Worm (Caenorhabditis elegans) whole organism, L2 larva: ENCODE data around the gene Y60A3A.21.
A peak's percentile ranks its signal among the peaks of the same experiment; 100 is the strongest.

Source experiments
- ZK546.5 ChIP-seq: sonication (generic microtip); optimal IDR thresholded peaks from 2 replicates; lab custom pipeline; 2017; ENCODE audit warnings: missing biosample characterization, missing genetic modification characterization
- alr-1 ChIP-seq: fragments of 150-350 bp; optimal IDR thresholded peaks from 2 replicates; lab custom pipeline; 2014; ENCODE audit warnings: missing biosample characterization, missing genetic modification characterization
- ama-1 ChIP-seq: fragments of 150-350 bp; optimal IDR thresholded peaks from 2 replicates; lab custom pipeline; 2018; ENCODE audit warnings: inconsistent platforms
- blmp-1 ChIP-seq: sonication (generic microtip); optimal IDR thresholded peaks from 2 replicates; lab custom pipeline; 2017; ENCODE audit warnings: missing genetic modification characterization, mild to moderate bottlenecking, missing compliant biosample characterization, antibody characterized with exemption, moderate library complexity; ENCODE audit not compliant: insufficient read depth
- ceh-16 ChIP-seq: fragments of 150-350 bp; optimal IDR thresholded peaks from 2 replicates; lab custom pipeline; 2014; ENCODE audit warnings: missing biosample characterization, missing genetic modification characterization
- ceh-82 ChIP-seq: fragments of 150-350 bp; optimal IDR thresholded peaks from 2 replicates; lab custom pipeline; 2014; ENCODE audit warnings: missing biosample characterization, missing genetic modification characterization
- crh-2 ChIP-seq: sonication (generic microtip); optimal IDR thresholded peaks from 2 replicates; lab custom pipeline; 2017; ENCODE audit warnings: missing biosample characterization, missing genetic modification characterization
- dmd-4 ChIP-seq: sonication (generic microtip); optimal IDR thresholded peaks from 2 replicates; lab custom pipeline; 2017; ENCODE audit warnings: missing biosample characterization, missing genetic modification characterization
- elt-1 ChIP-seq: fragments of 150-350 bp; optimal IDR thresholded peaks from 2 replicates; lab custom pipeline; 2014; ENCODE audit warnings: missing biosample characterization, missing genetic modification characterization
- elt-3 ChIP-seq: sonication (generic microtip); optimal IDR thresholded peaks from 2 replicates; lab custom pipeline; 2017; ENCODE audit warnings: missing biosample characterization, missing genetic modification characterization
- fos-1 ChIP-seq: fragments of 150-350 bp; optimal IDR thresholded peaks from 2 replicates; lab custom pipeline; 2014; ENCODE audit warnings: missing biosample characterization, missing genetic modification characterization
- gmeb-1 ChIP-seq: fragments of 150-350 bp; optimal IDR thresholded peaks from 2 replicates; lab custom pipeline; 2014; ENCODE audit warnings: missing biosample characterization, missing genetic modification characterization
- lin-11 ChIP-seq: fragments of 150-350 bp; sonication (generic microtip); optimal IDR thresholded peaks from 2 replicates; lab custom pipeline; 2014; ENCODE audit warnings: missing biosample characterization, missing genetic modification characterization, inconsistent platforms, mixed read lengths
- lin-13 ChIP-seq: fragments of 150-350 bp; optimal IDR thresholded peaks from 2 replicates; lab custom pipeline; 2014; ENCODE audit warnings: missing biosample characterization, missing genetic modification reagents, missing genetic modification characterization
- mab-5 ChIP-seq: fragments of 150-350 bp; optimal IDR thresholded peaks from 2 replicates; lab custom pipeline; 2014; ENCODE audit warnings: missing biosample characterization, missing genetic modification characterization
- mdl-1 ChIP-seq, 2 experiments: fragments of 150-350 bp in 1 of 2; sonication (generic microtip) in 1 of 2; optimal IDR thresholded peaks; 2 replicates each; lab custom pipeline; 2017; ENCODE audit warnings: missing biosample characterization in 2 of 2, missing genetic modification characterization in 2 of 2
- nhr-10 ChIP-seq: sonication (generic microtip); optimal IDR thresholded peaks from 2 replicates; lab custom pipeline; 2017; ENCODE audit warnings: missing biosample characterization, missing genetic modification characterization
- nhr-12 ChIP-seq: fragments of 150-350 bp; optimal IDR thresholded peaks from 2 replicates; lab custom pipeline; 2014; ENCODE audit warnings: missing biosample characterization, missing genetic modification characterization
- nhr-129 ChIP-seq: fragments of 150-350 bp; optimal IDR thresholded peaks from 2 replicates; lab custom pipeline; 2014; ENCODE audit warnings: missing biosample characterization, missing genetic modification characterization
- nhr-21 ChIP-seq: fragments of 150-350 bp; optimal IDR thresholded peaks from 2 replicates; lab custom pipeline; 2014; ENCODE audit warnings: missing biosample characterization, missing genetic modification characterization
- nhr-23 ChIP-seq: fragments of 150-350 bp; optimal IDR thresholded peaks from 2 replicates; lab custom pipeline; 2014; ENCODE audit warnings: missing biosample characterization, missing genetic modification reagents, missing genetic modification characterization
- nhr-237 ChIP-seq: fragments of 150-350 bp; optimal IDR thresholded peaks from 2 replicates; lab custom pipeline; 2014; ENCODE audit warnings: missing biosample characterization, missing genetic modification characterization
- nhr-77 ChIP-seq: fragments of 150-350 bp; optimal IDR thresholded peaks from 2 replicates; lab custom pipeline; 2014; ENCODE audit warnings: missing biosample characterization, missing genetic modification characterization
- sem-4 ChIP-seq: fragments of 150-350 bp; optimal IDR thresholded peaks from 2 replicates; lab custom pipeline; 2014; ENCODE audit warnings: missing biosample characterization, missing genetic modification reagents, missing genetic modification characterization
- skn-1 ChIP-seq: sonication (generic microtip); optimal IDR thresholded peaks from 2 replicates; lab custom pipeline; 2017; ENCODE audit warnings: missing biosample characterization, missing genetic modification characterization
- sma-3 ChIP-seq: sonication (generic microtip); optimal IDR thresholded peaks from 2 replicates; lab custom pipeline; 2016; ENCODE audit warnings: missing genetic modification reagents, missing genetic modification characterization, missing compliant biosample characterization
- sma-9 ChIP-seq, 2 experiments: fragments of 150-350 bp in 1 of 2; sonication (generic microtip) in 1 of 2; optimal IDR thresholded peaks; 2 replicates each; lab custom pipeline; 2014 to 2016; ENCODE audit warnings: missing genetic modification characterization in 2 of 2, mild to moderate bottlenecking in 1 of 2, missing biosample characterization in 1 of 2, missing compliant biosample characterization in 1 of 2, missing genetic modification reagents in 1 of 2, moderate library complexity in 1 of 2
- snpc-4 ChIP-seq: fragments of 150-350 bp; optimal IDR thresholded peaks from 2 replicates; lab custom pipeline; 2014; ENCODE audit warnings: missing biosample characterization, missing genetic modification characterization
- unc-39 ChIP-seq: fragments of 150-350 bp; optimal IDR thresholded peaks from 2 replicates; lab custom pipeline; 2014; ENCODE audit warnings: missing biosample characterization, missing genetic modification characterization
- unc-55 ChIP-seq: fragments of 150-350 bp; sonication (generic microtip); optimal IDR thresholded peaks from 3 replicates; lab custom pipeline; 2014; ENCODE audit warnings: missing biosample characterization, missing genetic modification reagents, missing genetic modification characterization
- zag-1 ChIP-seq: fragments of 150-350 bp; optimal IDR thresholded peaks from 2 replicates; lab custom pipeline; 2014; ENCODE audit warnings: missing biosample characterization, missing genetic modification characterization
- ztf-1 ChIP-seq: fragments of 200-800 bp; sonication (Bioruptor generic); conservative IDR thresholded peaks from 2 replicates; pipeline ENCODE4 v1.3.6; 2022; ENCODE audit warnings: missing genetic modification characterization, missing compliant biosample characterization
- ztf-11 ChIP-seq: sonication (generic microtip); optimal IDR thresholded peaks from 2 replicates; lab custom pipeline; 2017; ENCODE audit warnings: missing biosample characterization, missing genetic modification characterization

The Y60A3A.21 gene

DNA sequence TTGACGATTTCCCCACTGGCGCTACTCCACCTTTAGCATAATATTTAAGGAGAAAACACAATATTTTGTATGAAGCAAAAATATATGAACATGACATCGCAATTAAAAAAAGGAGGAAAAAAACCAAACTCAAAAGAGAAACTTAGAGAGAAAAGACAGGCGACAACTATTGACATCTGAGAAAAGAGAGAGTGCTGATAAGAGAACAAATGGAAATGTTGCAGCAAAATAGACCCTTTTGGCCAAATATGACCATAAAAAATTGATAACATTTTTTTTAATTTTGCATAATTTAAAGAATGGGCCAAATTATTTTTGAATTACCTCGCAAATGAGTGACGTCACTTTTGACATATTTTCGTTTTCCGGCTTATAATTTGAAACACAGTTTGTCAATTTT is 17.1 kb upstream of the Y60A3A.21 start:
- TF ChIP-seq elt-1 (no peak), skn-1 (tag; lab: Kevin White, UChicago) (no peak), mdl-1 (tag; optimal IDR thresholded peaks at IDR 0.05; lab: Kevin White, UChicago) (no peak), sma-3 (GFP tag; lab: Kevin White, UChicago) (no peak), crh-2 (tag; lab: Kevin White, UChicago) (no peak), unc-39 (tag; lab: Kevin White, UChicago) (no peak), elt-3 (no peak), mab-5 (tag; lab: Kevin White, UChicago) (no peak), snpc-4 (tag; lab: Kevin White, UChicago) (no peak), ZK546.5 (tag; lab: Kevin White, UChicago) (no peak), nhr-12 (tag; lab: Kevin White, UChicago) (no peak), sem-4 (tag; lab: Kevin White, UChicago) (no peak)

DNA sequence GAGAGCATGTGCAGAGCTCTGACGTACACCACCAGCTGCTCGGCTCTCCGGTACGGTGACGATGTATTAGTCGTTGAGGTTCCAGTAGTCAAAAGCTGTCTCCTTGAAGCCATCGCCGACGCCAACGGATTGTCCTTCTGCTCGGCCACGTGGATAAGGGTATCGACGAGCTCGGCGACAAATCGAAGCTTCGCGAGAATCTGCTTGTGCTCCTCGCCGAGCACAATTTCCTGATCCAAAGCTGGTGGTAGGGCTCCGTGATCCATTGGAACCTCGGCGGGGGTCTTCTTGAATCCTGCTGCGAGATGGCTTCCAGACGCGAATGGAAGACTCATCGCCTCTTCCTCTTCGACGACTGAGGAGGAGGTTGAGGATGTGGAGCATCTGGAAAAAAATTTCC is 14.3 kb upstream of the Y60A3A.21 start:
- TF ChIP-seq elt-1 (no peak), nhr-237 (tag; lab: Kevin White, UChicago) (no peak), gmeb-1 (no peak), alr-1 (tag; lab: Kevin White, UChicago) (no peak), ZK546.5 (tag; lab: Kevin White, UChicago) (no peak), zag-1 (tag; lab: Kevin White, UChicago) (no peak)

DNA sequence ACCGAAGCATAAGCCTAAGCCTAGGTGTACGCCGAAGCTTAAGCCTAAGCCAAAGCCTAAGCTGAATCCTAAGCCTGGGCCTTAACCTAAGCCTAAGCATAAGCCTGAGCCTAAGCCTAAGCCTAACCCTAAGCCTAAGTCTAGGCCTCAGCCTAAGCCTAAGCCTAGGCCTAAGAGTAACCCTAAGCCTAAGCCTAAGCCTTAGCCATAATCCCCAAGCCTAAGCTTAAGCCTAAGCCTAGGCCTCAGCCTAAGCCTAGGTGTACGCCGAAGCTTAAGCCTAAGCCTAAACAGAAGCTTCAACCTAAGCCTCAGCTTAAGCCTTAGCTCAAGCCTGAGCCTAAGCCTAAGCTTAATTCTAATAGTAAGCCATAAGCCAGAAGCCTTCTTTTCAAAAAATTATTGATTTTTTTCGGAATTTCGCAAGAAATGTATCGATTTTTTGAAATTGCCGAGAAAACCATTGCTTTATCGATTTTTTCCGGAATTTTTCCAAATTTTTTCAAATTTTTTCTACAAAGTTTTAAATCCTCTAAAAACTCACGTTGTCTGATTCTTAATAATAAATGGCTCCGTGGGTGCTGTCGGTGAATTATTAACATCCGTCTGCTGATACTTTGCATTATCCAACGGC is 13.4 kb upstream of the Y60A3A.21 start:
- TF ChIP-seq elt-1 (no peak), lin-11 (tag; lab: Kevin White, UChicago) (no peak), fos-1 (tag; lab: Kevin White, UChicago) (no peak), nhr-237 (tag; lab: Kevin White, UChicago) (no peak), nhr-21 (tag; lab: Kevin White, UChicago) (no peak), sma-3 (GFP tag; lab: Kevin White, UChicago) (no peak), crh-2 (tag; lab: Kevin White, UChicago) (no peak), nhr-77 (tag; lab: Kevin White, UChicago) (no peak), nhr-129 (tag; lab: Kevin White, UChicago) (no peak)

DNA sequence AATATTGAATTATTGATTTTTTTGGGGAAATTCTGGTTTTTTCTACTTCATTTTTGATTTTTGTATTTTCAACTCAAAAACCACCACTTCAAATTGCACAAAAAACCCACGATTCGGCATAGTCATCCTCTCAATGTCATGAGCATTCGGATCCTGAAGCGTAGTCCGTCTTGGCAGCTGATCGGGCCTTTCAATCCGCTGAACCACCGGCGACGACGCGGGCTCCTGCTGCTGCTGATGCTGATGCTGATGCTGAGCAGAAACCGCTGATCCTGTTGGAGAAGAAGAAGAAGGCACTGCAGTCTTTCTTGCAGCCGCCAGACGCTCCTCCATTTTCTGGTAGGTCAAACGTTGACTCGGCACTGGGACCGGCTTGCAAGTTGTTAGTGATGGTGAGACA is 12.7 kb upstream of the Y60A3A.21 start:
- TF ChIP-seq lin-11 (tag; lab: Kevin White, UChicago): no peak
- TF ChIP-seq blmp-1 (tag; lab: Kevin White, UChicago): no peak
- no peak for TF ChIP-seq skn-1 (tag; lab: Kevin White, UChicago)
- TF ChIP-seq nhr-77 (tag; lab: Kevin White, UChicago): no peak

DNA sequence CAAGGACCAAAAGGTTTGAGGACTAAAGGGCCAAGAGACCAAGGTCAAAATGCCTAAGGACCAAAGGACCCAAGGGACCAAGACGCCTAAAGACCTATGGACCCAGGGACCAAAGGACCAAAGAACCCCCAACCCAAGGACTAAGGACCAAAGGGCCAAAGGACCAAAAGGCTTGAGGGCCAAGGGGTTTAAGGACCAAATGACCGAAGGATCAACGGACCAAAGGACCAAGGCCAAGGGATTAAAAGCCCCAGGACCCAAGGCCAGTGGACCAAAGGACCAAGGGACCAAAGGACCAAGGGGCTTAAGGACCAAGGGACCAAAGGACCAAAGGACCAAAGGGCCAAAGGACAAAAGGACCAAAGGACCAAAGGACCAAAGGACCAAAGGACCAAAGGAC is 12.0 kb upstream of the Y60A3A.21 start:
- TF ChIP-seq ceh-82: no peak
- TF ChIP-seq unc-55 (GFP tag; lab: Kevin White, UChicago): peak; percentile 7

DNA sequence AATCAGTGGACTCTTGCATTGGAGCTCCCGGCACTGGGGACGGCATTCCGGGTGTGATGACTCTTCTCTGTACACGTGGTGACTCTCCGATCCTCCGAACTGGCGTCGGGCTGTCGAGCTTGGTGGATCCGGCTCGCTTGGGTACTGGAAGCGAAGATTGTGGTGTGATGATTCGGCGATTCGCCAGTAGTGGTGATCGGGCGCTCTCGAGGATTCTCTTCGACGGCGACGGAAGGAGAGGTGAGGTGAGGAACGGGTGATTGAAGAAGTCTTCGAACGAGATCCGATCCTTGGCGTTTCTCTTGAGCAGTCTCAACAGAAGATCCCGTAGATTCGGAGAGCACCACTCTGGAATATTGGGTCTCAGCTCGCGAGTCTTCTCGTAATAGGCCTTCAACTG is 11.1 kb upstream of the Y60A3A.21 start:
- no peak for TF ChIP-seq nhr-237 (tag; lab: Kevin White, UChicago)
- no peak for TF ChIP-seq alr-1 (tag; lab: Kevin White, UChicago)
- TF ChIP-seq blmp-1 (tag; lab: Kevin White, UChicago): no peak
- TF ChIP-seq unc-39 (tag; lab: Kevin White, UChicago): no peak
- TF ChIP-seq nhr-23 (tag; lab: Kevin White, UChicago): no peak
- TF ChIP-seq elt-1: no peak
- TF ChIP-seq ztf-1 (GFP tag; lab: Robert Waterston, UW): no peak
- TF ChIP-seq ztf-11 (tag; lab: Kevin White, UChicago): no peak
- no peak for TF ChIP-seq nhr-10 (tag; lab: Kevin White, UChicago)
- TF ChIP-seq ceh-16: no peak
- no peak for TF ChIP-seq lin-13
- TF ChIP-seq sma-9 (GFP tag; optimal IDR thresholded peaks at IDR 0.05; lab: Kevin White, UChicago): no peak
- TF ChIP-seq sma-9 (tag; optimal IDR thresholded peaks at IDR 0.05; lab: Kevin White, UChicago): no peak
- TF ChIP-seq nhr-77 (tag; lab: Kevin White, UChicago): no peak
- TF ChIP-seq ama-1 (lab: Kevin White, UChicago): no peak
- no peak for TF ChIP-seq skn-1 (tag; lab: Kevin White, UChicago)
- TF ChIP-seq dmd-4 (tag; lab: Kevin White, UChicago): no peak
- TF ChIP-seq unc-55 (GFP tag; lab: Kevin White, UChicago): no peak
- no peak for TF ChIP-seq nhr-21 (tag; lab: Kevin White, UChicago)
